Worm (Caenorhabditis elegans) whole organism, late embryonic: ENCODE results near the gene oga-1.

ENCODE experiments used
- Y22D7AL.16 ChIP-seq: sonication (generic microtip); optimal IDR thresholded peaks from 2 replicates; lab custom pipeline; 2016; ENCODE audit warnings: missing genetic modification characterization, missing compliant biosample characterization
- ahr-1 ChIP-seq: sonication (generic microtip); optimal IDR thresholded peaks from 2 replicates; lab custom pipeline; 2016; ENCODE audit warnings: missing genetic modification characterization, missing compliant biosample characterization
- ceh-19 ChIP-seq: fragments of 200-800 bp; sonication (Bioruptor generic); optimal IDR thresholded peaks from 2 replicates; lab custom pipeline; 2018; ENCODE audit warnings: mild to moderate bottlenecking, missing genetic modification characterization, missing compliant biosample characterization
- ceh-34 ChIP-seq: sonication (generic microtip); optimal IDR thresholded peaks from 2 replicates; lab custom pipeline; 2016; ENCODE audit warnings: mild to moderate bottlenecking, missing genetic modification characterization, missing compliant biosample characterization
- nfya-1 ChIP-seq: sonication (generic microtip); optimal IDR thresholded peaks from 2 replicates; lab custom pipeline; 2017; ENCODE audit warnings: missing genetic modification characterization, mild to moderate bottlenecking, missing compliant biosample characterization, antibody characterized with exemption, moderate library complexity
- odd-2 ChIP-seq: sonication (generic microtip); optimal IDR thresholded peaks from 2 replicates; lab custom pipeline; 2017; ENCODE audit warnings: antibody characterized with exemption, mild to moderate bottlenecking, missing genetic modification characterization, missing compliant biosample characterization
- pag-3 ChIP-seq: sonication (generic microtip); optimal IDR thresholded peaks from 2 replicates; lab custom pipeline; 2016; ENCODE audit warnings: missing compliant biosample characterization, missing genetic modification characterization, borderline replicate concordance
- pha-2 ChIP-seq: sonication (generic microtip); optimal IDR thresholded peaks from 2 replicates; lab custom pipeline; 2017; ENCODE audit warnings: mild to moderate bottlenecking, missing genetic modification characterization, missing compliant biosample characterization
- pha-4 ChIP-seq: fragments of 150-350 bp; optimal IDR thresholded peaks from 2 replicates; lab custom pipeline; 2018; ENCODE audit warnings: missing biosample characterization, missing genetic modification reagents, missing genetic modification characterization
- rnt-1 ChIP-seq: sonication (generic microtip); optimal IDR thresholded peaks from 2 replicates; lab custom pipeline; 2016; ENCODE audit warnings: missing genetic modification characterization, missing compliant biosample characterization
- sox-4 ChIP-seq: sonication (generic microtip); optimal IDR thresholded peaks from 2 replicates; lab custom pipeline; 2017; ENCODE audit warnings: mild to moderate bottlenecking, missing genetic modification characterization, inconsistent platforms, missing compliant biosample characterization
- ttx-3 ChIP-seq: sonication (generic microtip); optimal IDR thresholded peaks from 2 replicates; lab custom pipeline; 2016; ENCODE audit warnings: missing genetic modification reagents, missing genetic modification characterization, missing compliant biosample characterization

DNA sequence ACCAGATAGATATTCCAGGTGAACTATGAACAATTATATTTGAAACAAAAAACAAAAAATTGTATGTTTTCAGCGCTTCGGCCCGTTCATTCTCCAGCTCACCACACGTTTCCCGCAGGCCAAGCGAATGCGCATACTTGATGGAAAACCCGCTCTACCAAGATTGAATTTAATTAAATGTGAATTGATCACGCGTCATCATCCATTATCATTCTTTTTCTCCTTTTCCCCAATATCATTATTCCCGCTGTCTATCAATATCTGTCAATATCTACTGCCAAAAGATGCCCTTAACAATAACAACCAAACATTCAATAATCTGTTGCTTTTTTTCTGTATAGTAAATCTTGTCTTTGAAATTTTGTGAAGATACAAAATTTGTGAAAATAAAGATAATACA lies 11.0 kb downstream of the oga-1 start:
- TF ChIP-seq odd-2 (tag; lab: Kevin White, UChicago) (no peak), ceh-34 (tag; lab: Kevin White, UChicago) (no peak), rnt-1 (tag; lab: Kevin White, UChicago) (no peak), pag-3 (tag; lab: Kevin White, UChicago) (no peak), Y22D7AL.16 (no peak), nfya-1 (no peak), ttx-3 (tag; lab: Kevin White, UChicago) (no peak), pha-4 (tag; lab: Kevin White, UChicago) (no peak), pha-2 (tag; lab: Kevin White, UChicago) (no peak), ahr-1 (tag; lab: Kevin White, UChicago) (no peak), ceh-19 (GFP tag; lab: Kevin White, UChicago) (no peak), sox-4 (no peak)
